Fruit fly (Drosophila melanogaster) whole organism, embryonic: ENCODE measurements around the gene CG5157.

ENCODE experiments used
- B-H2 ChIP-seq: fragments of 200-800 bp; sonication (Bioruptor generic); optimal IDR thresholded peaks from 2 replicates; lab custom pipeline; 2018; ENCODE audit warnings: missing biosample characterization, mild to moderate bottlenecking, missing genetic modification characterization
- BtbVII ChIP-seq: fragments of 200-800 bp; sonication (Bioruptor generic); optimal IDR thresholded peaks from 3 replicates; lab custom pipeline; 2017; ENCODE audit warnings: missing biosample characterization, mild to moderate bottlenecking, missing genetic modification characterization
- CG12219 ChIP-seq: fragments of 200-800 bp; sonication (Bioruptor generic); optimal IDR thresholded peaks from 3 replicates; lab custom pipeline; 2018; ENCODE audit warnings: missing biosample characterization, mild to moderate bottlenecking, missing genetic modification characterization
- CG12744 ChIP-seq: fragments of 200-800 bp; sonication (Bioruptor generic); optimal IDR thresholded peaks from 2 replicates; lab custom pipeline; 2016; ENCODE audit warnings: missing biosample characterization, missing genetic modification characterization
- CG13123 ChIP-seq: fragments of 200-800 bp; sonication (Bioruptor generic); optimal IDR thresholded peaks from 2 replicates; lab custom pipeline; 2016; ENCODE audit warnings: missing biosample characterization, missing genetic modification characterization
- CG13287 ChIP-seq: fragments of 200-800 bp; sonication (Bioruptor generic); IDR thresholded peaks from 2 replicates; pipeline ENCODE4 v1.3.6; 2022; ENCODE audit warnings: missing biosample characterization, missing genetic modification characterization; ENCODE audit not compliant: partially characterized antibody
- CG1647 ChIP-seq: fragments of 200-800 bp; sonication (Bioruptor generic); optimal IDR thresholded peaks from 3 replicates; lab custom pipeline; 2016; ENCODE audit warnings: missing biosample characterization, missing genetic modification characterization
- CG17802 ChIP-seq: fragments of 200-800 bp; sonication (Bioruptor generic); optimal IDR thresholded peaks from 2 replicates; lab custom pipeline; 2018; ENCODE audit warnings: missing biosample characterization, mild to moderate bottlenecking, missing genetic modification characterization, moderate library complexity
- CG17829 ChIP-seq: fragments of 200-800 bp; optimal IDR thresholded peaks from 2 replicates; lab custom pipeline; 2019; ENCODE audit warnings: missing biosample characterization, mild to moderate bottlenecking, missing genetic modification characterization, moderate library complexity
- CG30020 ChIP-seq: fragments of 200-800 bp; optimal IDR thresholded peaks from 2 replicates; lab custom pipeline; 2019; ENCODE audit warnings: missing biosample characterization, mild to moderate bottlenecking, missing genetic modification characterization, moderate library complexity
- CG32772 ChIP-seq: fragments of 200-800 bp; sonication (Bioruptor generic); IDR thresholded peaks from 2 replicates; pipeline ENCODE4 v1.3.6; 2022; ENCODE audit warnings: missing biosample characterization, missing genetic modification characterization
- CG4404 ChIP-seq: fragments of 200-800 bp; sonication (Bioruptor generic); IDR thresholded peaks from 2 replicates; pipeline ENCODE4 v1.3.6; 2022; ENCODE audit warnings: missing biosample characterization, missing genetic modification characterization
- CG7839 ChIP-seq: fragments of 200-800 bp; sonication (Bioruptor generic); optimal IDR thresholded peaks from 3 replicates; lab custom pipeline; 2018; ENCODE audit warnings: missing biosample characterization, mild to moderate bottlenecking, missing genetic modification characterization, moderate library complexity
- CG7963 ChIP-seq: fragments of 200-800 bp; sonication (Bioruptor generic); IDR thresholded peaks from 3 replicates; pipeline ENCODE4 v1.3.6; 2022; ENCODE audit warnings: missing biosample characterization, missing genetic modification characterization; ENCODE audit not compliant: partially characterized antibody
- CG8089 ChIP-seq: fragments of 200-800 bp; sonication (Bioruptor generic); optimal IDR thresholded peaks from 3 replicates; lab custom pipeline; 2016; ENCODE audit warnings: missing biosample characterization, missing genetic modification characterization
- CG8478 ChIP-seq: fragments of >200 bp; optimal IDR thresholded peaks from 2 replicates; lab custom pipeline; 2018
- CG9727 ChIP-seq: fragments of 200-800 bp; sonication (Bioruptor generic); optimal IDR thresholded peaks from 3 replicates; lab custom pipeline; 2017; ENCODE audit warnings: missing biosample characterization, mild to moderate bottlenecking, missing genetic modification characterization
- Camta ChIP-seq: fragments of 200-800 bp; sonication (Bioruptor generic); optimal IDR thresholded peaks from 2 replicates; lab custom pipeline; 2016; ENCODE audit warnings: missing biosample characterization, missing genetic modification characterization
- Dfd ChIP-seq, 2 experiments: fragments of >200 bp; optimal IDR thresholded peaks; 2 replicates each; lab custom pipeline; 2017; ENCODE audit warnings: missing biosample characterization in 2 of 2, missing genetic modification characterization in 2 of 2
- E2f1 ChIP-seq: fragments of 200-800 bp; sonication (Bioruptor generic); IDR thresholded peaks from 2 replicates; pipeline ENCODE4 v1.3.6; 2022; ENCODE audit warnings: missing biosample characterization, missing genetic modification characterization
- ERR ChIP-seq: fragments of 200-800 bp; sonication (Bioruptor generic); optimal IDR thresholded peaks from 2 replicates; lab custom pipeline; 2016; ENCODE audit warnings: missing biosample characterization, missing genetic modification characterization
- Gsc ChIP-seq: fragments of 200-800 bp; sonication (Bioruptor generic); IDR thresholded peaks from 2 replicates; pipeline ENCODE4 v1.3.6; 2022; ENCODE audit warnings: missing biosample characterization, missing genetic modification characterization
- HHEX ChIP-seq: fragments of 200-800 bp; sonication (Bioruptor generic); optimal IDR thresholded peaks from 3 replicates; lab custom pipeline; 2017; ENCODE audit warnings: missing biosample characterization, mild to moderate bottlenecking, missing genetic modification characterization, missing genetic modification reagents
- Hey ChIP-seq: fragments of 200-800 bp; sonication (Bioruptor generic); optimal IDR thresholded peaks from 3 replicates; lab custom pipeline; 2018; ENCODE audit warnings: missing biosample characterization, mild to moderate bottlenecking, missing genetic modification characterization
- Hmr ChIP-seq: fragments of 200-800 bp; sonication (Bioruptor generic); optimal IDR thresholded peaks from 3 replicates; lab custom pipeline; 2017; ENCODE audit warnings: mild to moderate bottlenecking, missing biosample characterization, missing genetic modification reagents, missing genetic modification characterization
- MBD-R2 ChIP-seq: fragments of 200-800 bp; sonication (Bioruptor generic); IDR thresholded peaks from 2 replicates; pipeline ENCODE4 v1.3.6; 2022; ENCODE audit warnings: missing biosample characterization, missing genetic modification characterization
- PHDP ChIP-seq: fragments of 200-800 bp; sonication (Bioruptor generic); optimal IDR thresholded peaks from 3 replicates; lab custom pipeline; 2018; ENCODE audit warnings: missing biosample characterization, mild to moderate bottlenecking, missing genetic modification characterization, moderate library complexity
- amos ChIP-seq: fragments of 200-800 bp; sonication (Bioruptor generic); IDR thresholded peaks from 2 replicates; pipeline ENCODE4 v1.3.6; 2022; ENCODE audit warnings: missing biosample characterization, missing genetic modification characterization; ENCODE audit not compliant: partially characterized antibody
- aop ChIP-seq: fragments of 200-800 bp; sonication (Bioruptor generic); IDR thresholded peaks from 2 replicates; pipeline ENCODE4 v1.3.6; 2022; ENCODE audit warnings: missing biosample characterization, missing genetic modification characterization
- bsh ChIP-seq, 2 experiments: fragments of 200-800 bp; sonication (Bioruptor generic); optimal IDR thresholded peaks; 2 replicates each; lab custom pipeline; 2017 to 2018; ENCODE audit warnings: mild to moderate bottlenecking in 2 of 2, missing biosample characterization in 2 of 2, missing genetic modification characterization in 2 of 2, moderate library complexity in 1 of 2
- corto ChIP-seq: fragments of 200-800 bp; sonication (Bioruptor generic); optimal IDR thresholded peaks from 2 replicates; lab custom pipeline; 2016; ENCODE audit warnings: missing biosample characterization, mild to moderate bottlenecking, missing genetic modification characterization, moderate library complexity
- esg ChIP-seq: fragments of 200-800 bp; sonication (Bioruptor generic); conservative IDR thresholded peaks from 2 replicates; pipeline ENCODE4 v1.3.6; 2022; ENCODE audit warnings: missing biosample characterization, missing genetic modification characterization
- fd3F ChIP-seq: fragments of 200-800 bp; sonication (Bioruptor generic); optimal IDR thresholded peaks from 2 replicates; lab custom pipeline; 2018; ENCODE audit warnings: missing biosample characterization, mild to moderate bottlenecking, missing genetic modification characterization, moderate library complexity
- gcm2 ChIP-seq: fragments of 200-800 bp; sonication (Bioruptor generic); optimal IDR thresholded peaks from 2 replicates; lab custom pipeline; 2016; ENCODE audit warnings: missing biosample characterization, missing genetic modification characterization
- gem ChIP-seq: fragments of 200-800 bp; sonication (Bioruptor generic); optimal IDR thresholded peaks from 2 replicates; lab custom pipeline; 2019; ENCODE audit warnings: missing biosample characterization, mild to moderate bottlenecking, missing genetic modification characterization, moderate library complexity
- grau ChIP-seq: fragments of 200-800 bp; optimal IDR thresholded peaks from 3 replicates; lab custom pipeline; 2019; ENCODE audit warnings: missing biosample characterization, mild to moderate bottlenecking, missing genetic modification characterization, moderate library complexity
- gt ChIP-seq: fragments of 200-800 bp; sonication (Bioruptor generic); IDR thresholded peaks from 2 replicates; pipeline ENCODE4 v1.3.6; 2022; ENCODE audit warnings: missing biosample characterization, missing genetic modification characterization
- hb ChIP-seq: fragments of 200-800 bp; sonication (Bioruptor generic); IDR thresholded peaks from 3 replicates; pipeline ENCODE4 v1.3.6; 2022; ENCODE audit warnings: missing biosample characterization, missing genetic modification characterization; ENCODE audit not compliant: partially characterized antibody
- kah ChIP-seq: fragments of 200-800 bp; sonication (Bioruptor generic); optimal IDR thresholded peaks from 2 replicates; lab custom pipeline; 2018; ENCODE audit warnings: missing biosample characterization, mild to moderate bottlenecking, missing genetic modification characterization
- kni ChIP-seq: fragments of 200-800 bp; sonication (Bioruptor generic); optimal IDR thresholded peaks from 3 replicates; lab custom pipeline; 2017; ENCODE audit warnings: mild to moderate bottlenecking, missing biosample characterization, missing genetic modification reagents, missing genetic modification characterization
- nerfin-1 ChIP-seq: fragments of 200-800 bp; sonication (Bioruptor generic); optimal IDR thresholded peaks from 3 replicates; lab custom pipeline; 2019; ENCODE audit warnings: missing biosample characterization, mild to moderate bottlenecking, missing genetic modification characterization, moderate library complexity
- pum ChIP-seq: fragments of 200-800 bp; sonication (Bioruptor generic); optimal IDR thresholded peaks from 2 replicates; lab custom pipeline; 2016; ENCODE audit warnings: missing biosample characterization, missing genetic modification characterization
- scrt ChIP-seq: fragments of 200-800 bp; sonication (Bioruptor generic); optimal IDR thresholded peaks from 2 replicates; lab custom pipeline; 2018; ENCODE audit warnings: missing biosample characterization, mild to moderate bottlenecking, missing genetic modification characterization, moderate library complexity
- seq ChIP-seq: fragments of 200-800 bp; sonication (Bioruptor generic); IDR thresholded peaks from 2 replicates; pipeline ENCODE4 v1.3.6; 2022; ENCODE audit warnings: missing biosample characterization, missing genetic modification characterization
- sob ChIP-seq: fragments of 200-800 bp; sonication (Bioruptor generic); IDR thresholded peaks from 2 replicates; pipeline ENCODE4 v1.3.6; 2022; ENCODE audit warnings: missing biosample characterization, missing genetic modification characterization
- tap ChIP-seq: fragments of 200-800 bp; optimal IDR thresholded peaks from 3 replicates; lab custom pipeline; 2019; ENCODE audit warnings: missing biosample characterization, mild to moderate bottlenecking, missing genetic modification characterization, moderate library complexity
- tna ChIP-seq: fragments of 200-800 bp; sonication (Bioruptor generic); IDR thresholded peaks from 2 replicates; pipeline ENCODE4 v1.3.6; 2022; ENCODE audit warnings: missing biosample characterization, missing genetic modification characterization; ENCODE audit not compliant: partially characterized antibody
- unpg ChIP-seq: fragments of 200-800 bp; sonication (Bioruptor generic); optimal IDR thresholded peaks from 3 replicates; lab custom pipeline; 2018; ENCODE audit warnings: missing biosample characterization, mild to moderate bottlenecking, missing genetic modification characterization, moderate library complexity
- vvl ChIP-seq: fragments of 200-800 bp; sonication (Bioruptor generic); IDR thresholded peaks from 2 replicates; pipeline ENCODE4 v1.3.6; 2022; ENCODE audit warnings: missing biosample characterization, missing genetic modification characterization

CG5157 gene

dm6 chr3L:16113607-16114337 lies 23.9 kb downstream of the CG5157 start (continued):
- peak; percentile 90 for TF ChIP-seq vvl (GFP tag; lab: Robert Waterston, UW)
- TF ChIP-seq CG12744 (GFP tag; lab: Kevin White, UChicago): peak; percentile 61
- TF ChIP-seq corto: peak; percentile 63
- no peak for TF ChIP-seq gcm2 (GFP tag; lab: Kevin White, UChicago)
- peak; percentile 82 for TF ChIP-seq grau
- peak; percentile 67 for TF ChIP-seq MBD-R2 (GFP tag; lab: Robert Waterston, UW)
- TF ChIP-seq esg (GFP tag; lab: Robert Waterston, UW): peak; percentile 75
- TF ChIP-seq B-H2 (GFP tag; lab: Kevin White, UChicago): peak; percentile 83
- peak; percentile 50 for TF ChIP-seq CG8089
- peak; percentile 18; the same call in 1 of the 2 replicates for TF ChIP-seq tna (GFP tag; lab: Robert Waterston, UW)
- TF ChIP-seq CG13123 (GFP tag; lab: Kevin White, UChicago): peak; percentile 61
- peak; percentile 72 for TF ChIP-seq fd3F (GFP tag; lab: Kevin White, UChicago)
- peak; percentile 86 for TF ChIP-seq PHDP
- peak; percentile 80 for TF ChIP-seq CG32772 (GFP tag; lab: Robert Waterston, UW)
- peak; percentile 41 to 71 for TF ChIP-seq bsh (GFP tag; optimal IDR thresholded peaks at IDR 0.05; lab: Kevin White, UChicago)
- TF ChIP-seq aop (GFP tag; lab: Robert Waterston, UW): no peak
- TF ChIP-seq Hmr (GFP tag; lab: Kevin White, UChicago): no peak
- TF ChIP-seq sob (GFP tag; lab: Robert Waterston, UW): peak; percentile 89
- peak; percentile 77 for TF ChIP-seq amos (GFP tag; lab: Robert Waterston, UW)
- peak; percentile 79 for TF ChIP-seq CG13287
- no peak for TF ChIP-seq CG17802
- TF ChIP-seq HHEX (GFP tag; lab: Kevin White, UChicago): no peak
- TF ChIP-seq gem: no peak
- peak; percentile 61 for TF ChIP-seq CG12219 (GFP tag; lab: Kevin White, UChicago)
- peak; percentile 89 for TF ChIP-seq CG9727 (GFP tag; lab: Kevin White, UChicago)
- peak; percentile 85 for TF ChIP-seq BtbVII (GFP tag; lab: Kevin White, UChicago)
- TF ChIP-seq tap (tag; lab: Kevin White, UChicago): no peak
- no peak for TF ChIP-seq gt (GFP tag; lab: Robert Waterston, UW)
- TF ChIP-seq CG1647 (GFP tag; lab: Kevin White, UChicago): peak; percentile 57
- no peak for TF ChIP-seq Gsc
- no peak for TF ChIP-seq CG8478 (lab: Kevin White, UChicago)
- peak; percentile 86 for TF ChIP-seq unpg (GFP tag; lab: Kevin White, UChicago)
- TF ChIP-seq scrt (GFP tag; lab: Kevin White, UChicago): peak; percentile 78
- TF ChIP-seq kah (GFP tag; lab: Kevin White, UChicago): peak; percentile 45
- peak; percentile 52 for TF ChIP-seq CG4404 (GFP tag; lab: Robert Waterston, UW)
- peak; percentile 87 for TF ChIP-seq Camta (GFP tag; lab: Kevin White, UChicago)
- no peak for TF ChIP-seq hb (GFP tag; lab: Robert Waterston, UW)
- peak; percentile 59 for TF ChIP-seq CG30020 (tag; lab: Kevin White, UChicago)
- peak; percentile 84 for TF ChIP-seq pum (GFP tag; lab: Kevin White, UChicago)
- peak; percentile 47; the same call in 1 of the 3 replicates for TF ChIP-seq CG7963 (GFP tag; lab: Robert Waterston, UW)
- peak; percentile 75 for TF ChIP-seq E2f1 (GFP tag; lab: Robert Waterston, UW)
- TF ChIP-seq nerfin-1: peak; percentile 78
- TF ChIP-seq ERR: peak; percentile 85
- peak; percentile 83 for TF ChIP-seq seq
- no peak for TF ChIP-seq Dfd (GFP tag; optimal IDR thresholded peaks at IDR 0.05; lab: Kevin White, UChicago)
- no peak for TF ChIP-seq Hey (tag; lab: Kevin White, UChicago)
- TF ChIP-seq CG17829 (tag; lab: Kevin White, UChicago): peak; percentile 86
- no peak for TF ChIP-seq CG7839 (tag; lab: Kevin White, UChicago)
- TF ChIP-seq kni: peak; percentile 99
